Worm (Caenorhabditis elegans): ENCODE measurements around the gene gldc-1.

DNA sequence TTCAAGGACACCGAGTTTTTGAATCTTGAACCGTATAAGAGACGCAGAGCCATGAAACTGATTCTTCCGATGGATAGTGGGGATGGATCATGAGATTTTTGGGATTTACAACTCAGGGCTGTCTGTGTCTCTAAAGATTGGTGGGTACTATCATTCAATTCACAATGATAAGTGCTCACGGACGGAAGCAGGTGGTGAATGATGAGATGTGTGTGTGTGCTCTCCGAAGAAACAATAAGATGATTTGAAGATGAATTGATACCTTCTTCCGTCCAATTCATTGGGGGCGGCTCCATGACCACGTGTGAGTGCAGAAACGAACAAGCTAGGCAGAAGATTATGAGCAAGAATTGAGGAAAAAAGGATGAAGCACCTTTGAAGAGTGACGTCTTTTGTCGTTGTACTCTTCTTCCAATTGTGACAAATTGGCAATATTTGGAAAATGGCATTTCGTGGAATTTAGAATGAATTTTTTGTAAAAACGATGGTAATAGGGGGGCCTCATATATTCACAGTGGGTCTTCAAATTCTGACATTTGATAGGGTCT, 21.6 kb upstream of the gldc-1 start:
- TF ChIP-seq pha-4 (tag; optimal IDR thresholded peaks at IDR 0.05): no peak
- TF ChIP-seq ceh-9 (tag; optimal IDR thresholded peaks at IDR 0.05): no peak
- TF ChIP-seq nhr-43 (tag; optimal IDR thresholded peaks at IDR 0.05; ENCODE audit: poor library complexity, severe bottlenecking): no peak
- TF ChIP-seq mml-1 (tag; optimal IDR thresholded peaks at IDR 0.05): no peak
- no peak for TF ChIP-seq nhr-77 (tag; optimal IDR thresholded peaks at IDR 0.05)
- TF ChIP-seq snpc-4 (tag; optimal IDR thresholded peaks at IDR 0.05): no peak
- no peak for TF ChIP-seq zag-1 (tag; optimal IDR thresholded peaks at IDR 0.05)
- no peak for TF ChIP-seq aly-2 (tag; optimal IDR thresholded peaks at IDR 0.05)

Data from whole organism, L3 larva.